Worm (Caenorhabditis elegans) whole organism, young adult: Measurements from ENCODE around the gene K08A2.2.

Source experiments
- akir-1 ChIP-seq: fragments of 200-800 bp; sonication (Bioruptor generic); optimal IDR thresholded peaks from 2 replicates; lab custom pipeline; 2018; ENCODE audit warnings: mild to moderate bottlenecking, missing genetic modification characterization, moderate library complexity, missing compliant biosample characterization
- nhr-90 ChIP-seq: sonication (generic microtip); optimal IDR thresholded peaks from 2 replicates; lab custom pipeline; 2016; ENCODE audit warnings: missing genotype, mild to moderate bottlenecking, missing genetic modification characterization, missing compliant biosample characterization
- pha-4 ChIP-seq: fragments of 150-350 bp; sonication (generic microtip); optimal IDR thresholded peaks from 2 replicates; lab custom pipeline; 2014; ENCODE audit warnings: missing biosample characterization, missing genetic modification reagents, missing genetic modification characterization

DNA sequence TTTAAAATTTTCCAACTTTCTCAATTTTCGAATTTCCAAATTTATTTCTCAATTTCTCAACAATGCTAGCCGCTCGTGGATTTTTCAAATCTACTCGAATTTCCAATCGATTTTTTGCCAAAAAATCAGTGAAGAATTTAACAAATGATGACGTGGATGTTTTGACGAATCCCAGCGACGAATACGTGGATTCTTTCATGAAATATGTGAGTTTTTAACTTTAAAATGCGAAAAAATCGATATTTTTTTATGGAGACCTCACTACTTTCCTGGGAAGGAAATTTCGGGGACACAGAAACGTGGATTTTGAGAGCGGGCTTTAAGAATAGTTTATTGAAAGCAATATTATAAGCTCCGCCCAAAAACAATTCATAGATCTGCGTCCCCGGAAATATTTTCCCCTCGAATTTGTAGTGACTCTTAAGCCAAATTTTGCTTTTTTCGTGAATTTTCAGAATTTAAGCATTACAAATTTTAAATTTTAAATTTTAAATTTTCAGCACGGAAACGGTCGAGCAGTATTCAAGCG is at the start of gene K08A2.2:
- no peak for TF ChIP-seq akir-1 (GFP tag; lab: Kevin White, UChicago)
- no peak for TF ChIP-seq nhr-90 (tag; lab: Kevin White, UChicago)
- no peak for TF ChIP-seq pha-4 (tag; lab: Kevin White, UChicago)
